Worm (Caenorhabditis elegans): ENCODE measurements around the gene K08D8.6.

The K08D8.6 gene

DNA sequence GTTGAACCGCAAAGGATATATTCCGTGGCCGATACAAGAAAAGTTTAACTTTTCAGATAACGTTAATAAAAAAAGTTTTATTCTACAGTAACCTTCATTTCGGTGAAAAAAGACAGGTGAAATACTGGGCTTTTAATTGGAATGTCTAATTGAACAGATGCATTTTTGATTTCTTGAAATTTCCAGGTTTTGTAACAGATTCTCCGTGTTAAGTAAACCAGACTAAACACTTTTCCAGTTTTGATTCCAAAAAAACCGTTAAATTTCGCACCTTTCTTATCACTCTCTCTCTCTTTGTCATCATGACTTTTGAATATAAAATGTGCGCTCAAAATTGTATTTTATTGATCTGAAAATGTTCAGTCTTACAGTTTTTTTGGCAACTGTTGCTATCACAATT, 27.9 kb upstream of the K08D8.6 start, which contains the start of gene C32H11.3:
Gene C32H11.3, plus strand, starts transcription at position 301 of the 400 bp plus-strand sequence.
- TF ChIP-seq ces-1 (GFP tag; optimal IDR thresholded peaks at IDR 0.05) = no peak
- no peak for TF ChIP-seq mls-2 (tag; optimal IDR thresholded peaks at IDR 0.05)
- TF ChIP-seq sem-2 (GFP tag; optimal IDR thresholded peaks at IDR 0.05) = no peak
- TF ChIP-seq nhr-237 (tag; optimal IDR thresholded peaks at IDR 0.05) = no peak
- no peak for TF ChIP-seq pha-4 (tag; optimal IDR thresholded peaks at IDR 0.05)
- TF ChIP-seq mep-1 (tag; optimal IDR thresholded peaks at IDR 0.05) = no peak
- TF ChIP-seq nhr-2 (tag; optimal IDR thresholded peaks at IDR 0.05) = no peak
- TF ChIP-seq unc-39 (tag; optimal IDR thresholded peaks at IDR 0.05) = no peak
- no peak for TF ChIP-seq tbx-8 (GFP tag; optimal IDR thresholded peaks at IDR 0.05)
- TF ChIP-seq snpc-4 (tag; optimal IDR thresholded peaks at IDR 0.05) = no peak
- TF ChIP-seq lsy-2 (tag; optimal IDR thresholded peaks at IDR 0.05) = no peak
- TF ChIP-seq M03D4.4 (tag; optimal IDR thresholded peaks at IDR 0.05) = no peak
- TF ChIP-seq nhr-76 (tag; optimal IDR thresholded peaks at IDR 0.05) = no peak
- no peak for TF ChIP-seq elt-3 (tag; optimal IDR thresholded peaks at IDR 0.05)
- TF ChIP-seq ceh-39 (tag; optimal IDR thresholded peaks at IDR 0.05) = no peak

DNA sequence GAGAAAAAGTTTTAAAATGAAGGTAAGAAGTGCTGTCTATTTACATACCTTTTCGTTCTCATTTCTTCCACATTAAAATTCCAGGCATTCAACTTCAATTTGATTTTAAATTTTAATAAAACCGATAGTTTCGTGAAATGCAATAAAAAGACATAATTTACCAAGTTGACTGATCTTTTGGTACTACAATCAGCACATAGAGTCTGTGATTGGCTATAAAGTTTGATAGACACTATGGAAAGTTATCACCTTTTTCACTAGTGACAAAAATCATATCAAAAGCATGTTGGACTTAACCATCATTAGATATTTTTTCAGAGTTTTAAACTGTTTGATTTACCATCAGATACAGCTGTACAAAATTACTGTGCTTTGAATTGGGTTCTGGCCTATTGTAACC, 25.2 kb upstream of the K08D8.6 start, which contains the start of gene srz-15:
Gene srz-15, plus strand, starts transcription at position 301 of the 400 bp plus-strand sequence.
- TF ChIP-seq lin-13 (tag; optimal IDR thresholded peaks at IDR 0.05) (no peak), nhr-12 (tag; optimal IDR thresholded peaks at IDR 0.05) (no peak), sptf-1 (tag; optimal IDR thresholded peaks at IDR 0.05) (no peak), ceh-43 (GFP tag; optimal IDR thresholded peaks at IDR 0.05) (no peak), sem-2 (GFP tag; optimal IDR thresholded peaks at IDR 0.05) (no peak), ceh-39 (tag; optimal IDR thresholded peaks at IDR 0.05) (no peak), drap-1 (GFP tag; optimal IDR thresholded peaks at IDR 0.05) (no peak), cnd-1 (tag; optimal IDR thresholded peaks at IDR 0.05) (no peak), M03D4.4 (tag; optimal IDR thresholded peaks at IDR 0.05) (no peak), ztf-11 (tag; optimal IDR thresholded peaks at IDR 0.05) (no peak), zip-8 (tag; optimal IDR thresholded peaks at IDR 0.05) (no peak), mep-1 (tag; optimal IDR thresholded peaks at IDR 0.05) (no peak), pha-4 (tag; optimal IDR thresholded peaks at IDR 0.05) (no peak), nhr-2 (tag; optimal IDR thresholded peaks at IDR 0.05) (no peak), flh-1 (GFP tag; optimal IDR thresholded peaks at IDR 0.05) (no peak), lin-32 (GFP tag; optimal IDR thresholded peaks at IDR 0.05) (no peak), blmp-1 (tag; optimal IDR thresholded peaks at IDR 0.05) (no peak)

DNA sequence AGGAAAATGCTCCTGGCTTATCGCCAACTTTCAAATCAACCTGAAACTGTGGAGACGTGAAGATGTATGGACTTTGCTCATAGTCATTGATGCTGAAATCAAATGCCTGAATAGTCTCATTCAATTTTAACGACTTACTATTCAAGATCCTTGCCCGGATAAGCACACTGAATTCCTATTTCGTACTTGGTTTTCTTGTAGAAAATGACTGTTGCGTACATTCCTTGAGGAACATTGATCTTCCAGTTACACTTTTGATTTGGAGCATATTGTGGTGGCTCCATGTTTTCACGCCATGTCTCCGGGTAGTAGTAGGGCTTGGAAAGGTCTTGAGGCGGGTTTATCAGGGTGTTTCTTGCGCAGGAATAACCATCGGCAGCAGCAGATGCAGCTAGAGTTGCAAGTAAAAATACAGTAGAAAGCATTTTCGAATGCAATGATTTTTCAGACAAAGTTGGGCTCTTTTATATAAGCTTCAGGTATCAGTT, 24.3 kb upstream of the K08D8.6 start, which contains the start of gene irg-6:
Gene irg-6, minus strand, starts transcription at position 438 of the 488 bp plus-strand sequence.
- TF ChIP-seq blmp-1 (tag; optimal IDR thresholded peaks at IDR 0.05) = no peak

DNA sequence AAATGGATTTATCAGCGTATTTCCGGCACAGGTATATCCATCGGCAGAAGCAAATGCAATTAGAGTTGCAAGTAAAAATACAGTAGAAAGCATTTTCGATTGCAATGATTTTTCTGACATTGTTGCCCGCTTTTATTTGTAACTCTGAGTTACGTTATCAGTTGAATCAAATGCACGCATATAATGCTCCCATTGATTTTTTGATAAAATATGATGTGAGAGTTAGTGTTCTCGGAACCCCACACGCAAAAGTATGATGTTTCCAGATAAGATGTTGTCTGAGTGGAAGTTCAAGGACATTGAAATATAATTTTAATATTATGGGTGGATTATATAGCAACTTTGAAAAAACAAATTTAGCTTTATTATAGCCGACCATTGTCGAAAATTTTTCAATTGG, 21.7 kb upstream of the K08D8.6 start, which contains the start of gene K08D8.5:
Gene K08D8.5, minus strand, starts transcription at position 140 of the 400 bp plus-strand sequence.
- no peak for TF ChIP-seq ham-2 (GFP tag; optimal IDR thresholded peaks at IDR 0.05)
- no peak for TF ChIP-seq blmp-1 (tag; optimal IDR thresholded peaks at IDR 0.05)
- no peak for TF ChIP-seq drap-1 (GFP tag; optimal IDR thresholded peaks at IDR 0.05)
- no peak for TF ChIP-seq ztf-11 (tag; optimal IDR thresholded peaks at IDR 0.05)
- TF ChIP-seq elt-1 (tag; optimal IDR thresholded peaks at IDR 0.05; ENCODE audit: borderline replicate concordance, insufficient read depth) = no peak
- no peak for TF ChIP-seq lin-32 (GFP tag; optimal IDR thresholded peaks at IDR 0.05)
- no peak for TF ChIP-seq mep-1 (tag; optimal IDR thresholded peaks at IDR 0.05)

DNA sequence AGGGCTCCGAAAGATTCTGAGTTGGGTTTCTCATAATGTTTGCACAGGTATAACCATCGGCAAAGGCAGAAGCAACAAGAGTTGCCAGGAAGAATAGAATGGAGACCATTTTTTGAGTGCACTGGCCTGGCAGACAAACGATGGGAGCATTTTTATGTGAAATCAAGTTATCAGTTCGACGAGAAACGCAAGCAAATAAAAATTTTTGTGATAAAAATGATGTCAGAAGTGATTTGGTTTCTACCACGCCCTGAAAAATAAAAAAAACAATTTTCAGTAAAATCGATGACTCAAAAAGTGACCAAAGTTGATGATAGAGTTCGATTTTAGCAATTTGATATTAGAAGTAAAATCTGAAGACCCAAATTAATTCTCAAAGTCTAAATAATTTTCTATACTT, 19.6 kb upstream of the K08D8.6 start, which contains the start of gene K08D8.4:
Gene K08D8.4, minus strand, starts transcription at position 128 of the 400 bp plus-strand sequence.
- no peak for TF ChIP-seq unc-62 (GFP tag; optimal IDR thresholded peaks at IDR 0.05)
- no peak for TF ChIP-seq lin-13 (tag; optimal IDR thresholded peaks at IDR 0.05)
- no peak for TF ChIP-seq lin-32 (GFP tag; optimal IDR thresholded peaks at IDR 0.05)
- TF ChIP-seq ham-2 (GFP tag; optimal IDR thresholded peaks at IDR 0.05) = no peak
- no peak for TF ChIP-seq nhr-237 (tag; optimal IDR thresholded peaks at IDR 0.05)
- TF ChIP-seq flh-1 (GFP tag; optimal IDR thresholded peaks at IDR 0.05) = no peak
- TF ChIP-seq nhr-76 (tag; optimal IDR thresholded peaks at IDR 0.05) = no peak
- TF ChIP-seq ztf-11 (tag; optimal IDR thresholded peaks at IDR 0.05) = no peak
- no peak for TF ChIP-seq elt-3 (tag; optimal IDR thresholded peaks at IDR 0.05)

DNA sequence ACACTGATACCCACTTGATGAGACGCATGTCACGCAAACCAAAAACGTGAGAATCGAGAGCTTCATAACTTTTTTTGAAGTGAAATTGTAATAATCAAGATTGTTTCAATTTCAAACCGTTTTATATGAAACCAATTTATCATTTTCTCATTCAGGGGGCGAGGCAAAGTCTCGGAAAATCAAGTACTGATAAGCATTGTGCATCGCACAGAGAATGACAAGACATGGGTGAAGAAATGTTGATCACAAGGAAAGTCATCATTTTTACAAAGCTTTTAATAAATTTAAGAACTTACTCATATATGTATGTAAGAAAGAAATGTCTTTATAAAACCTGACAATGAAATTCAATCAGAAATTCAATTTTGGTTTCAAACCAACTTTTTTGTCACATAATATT, 16.2 kb upstream of the K08D8.6 start, which contains the start of gene K08D8.3:
Gene K08D8.3, minus strand, starts transcription at position 131 of the 400 bp plus-strand sequence.
- TF ChIP-seq sptf-1 (tag; optimal IDR thresholded peaks at IDR 0.05) = no peak
- no peak for TF ChIP-seq blmp-1 (tag; optimal IDR thresholded peaks at IDR 0.05)
- TF ChIP-seq nhr-12 (tag; optimal IDR thresholded peaks at IDR 0.05) = no peak
- no peak for TF ChIP-seq unc-39 (tag; optimal IDR thresholded peaks at IDR 0.05)
- no peak for TF ChIP-seq unc-120 (tag; optimal IDR thresholded peaks at IDR 0.05; ENCODE audit: poor library complexity, severe bottlenecking)
- TF ChIP-seq snpc-4 (tag; optimal IDR thresholded peaks at IDR 0.05) = no peak
- no peak for TF ChIP-seq mab-5 (tag; optimal IDR thresholded peaks at IDR 0.05)
- TF ChIP-seq ceh-83 (GFP tag; optimal IDR thresholded peaks at IDR 0.05) = no peak
- TF ChIP-seq sem-2 (GFP tag; optimal IDR thresholded peaks at IDR 0.05) = no peak
- TF ChIP-seq ham-2 (GFP tag; optimal IDR thresholded peaks at IDR 0.05) = no peak
- TF ChIP-seq nhr-237 (tag; optimal IDR thresholded peaks at IDR 0.05) = no peak
- no peak for TF ChIP-seq hlh-1 (tag; optimal IDR thresholded peaks at IDR 0.05)
- TF ChIP-seq lin-13 (tag; optimal IDR thresholded peaks at IDR 0.05) = no peak
- no peak for TF ChIP-seq elt-1 (tag; optimal IDR thresholded peaks at IDR 0.05; ENCODE audit: borderline replicate concordance, insufficient read depth)
- TF ChIP-seq ces-1 (GFP tag; optimal IDR thresholded peaks at IDR 0.05) = no peak
- no peak for TF ChIP-seq mep-1 (tag; optimal IDR thresholded peaks at IDR 0.05)
